Fruit fly (Drosophila melanogaster) whole organism, embryonic: ENCODE data around the gene CG2267.

Experiments used
- Awh ChIP-seq: fragments of 200-800 bp; sonication (Bioruptor generic); IDR thresholded peaks from 2 replicates; pipeline ENCODE4, ENCODE4 v1.3.6; 2022; ENCODE audit warnings: missing biosample characterization, missing genetic modification characterization
- CG10209 ChIP-seq: fragments of 200-800 bp; sonication (Bioruptor generic); optimal IDR thresholded peaks from 3 replicates; lab custom pipeline; 2017; ENCODE audit warnings: missing biosample characterization, mild to moderate bottlenecking, missing genetic modification characterization, missing genetic modification reagents
- CG10366 ChIP-seq: fragments of 200-800 bp; sonication (Bioruptor generic); IDR thresholded peaks from 2 replicates; pipeline ENCODE4 v1.3.6; 2022; ENCODE audit warnings: missing biosample characterization, missing genetic modification characterization
- CG10959 ChIP-seq: fragments of 200-800 bp; sonication (Bioruptor generic); IDR thresholded peaks from 2 replicates; pipeline ENCODE4 v1.3.6; 2022; ENCODE audit warnings: missing biosample characterization, missing genetic modification characterization
- CG12769 ChIP-seq: fragments of 200-800 bp; sonication (Bioruptor generic); optimal IDR thresholded peaks from 2 replicates; lab custom pipeline; 2019; ENCODE audit warnings: missing biosample characterization, mild to moderate bottlenecking, missing genetic modification characterization, moderate library complexity
- CG15514 ChIP-seq: fragments of 200-800 bp; sonication (Bioruptor generic); optimal IDR thresholded peaks from 3 replicates; lab custom pipeline; 2017; ENCODE audit warnings: missing biosample characterization, missing genetic modification characterization, mild to moderate bottlenecking, moderate library complexity, missing genetic modification reagents
- CG16815 ChIP-seq: fragments of 200-800 bp; sonication (Bioruptor generic); optimal IDR thresholded peaks from 3 replicates; lab custom pipeline; 2017; ENCODE audit warnings: missing biosample characterization, mild to moderate bottlenecking, missing genetic modification characterization
- CG16863 ChIP-seq: fragments of 200-800 bp; sonication (Bioruptor generic); optimal IDR thresholded peaks from 3 replicates; lab custom pipeline; 2016; ENCODE audit warnings: missing biosample characterization, missing genetic modification characterization
- CG17359 ChIP-seq: fragments of 200-800 bp; sonication (Bioruptor generic); optimal IDR thresholded peaks from 3 replicates; lab custom pipeline; 2018; ENCODE audit warnings: missing biosample characterization, mild to moderate bottlenecking, missing genetic modification characterization, moderate library complexity
- CG17361 ChIP-seq: fragments of 200-800 bp; sonication (Bioruptor generic); IDR thresholded peaks from 3 replicates; pipeline ENCODE4 v1.3.6; 2022; ENCODE audit warnings: missing biosample characterization, missing genetic modification characterization
- CG17829 ChIP-seq: fragments of 200-800 bp; optimal IDR thresholded peaks from 2 replicates; lab custom pipeline; 2019; ENCODE audit warnings: missing biosample characterization, mild to moderate bottlenecking, missing genetic modification characterization, moderate library complexity
- CG17912 ChIP-seq: fragments of 200-800 bp; sonication (Bioruptor generic); optimal IDR thresholded peaks from 2 replicates; lab custom pipeline; 2018; ENCODE audit warnings: missing biosample characterization, mild to moderate bottlenecking, missing genetic modification characterization
- CG18476 ChIP-seq: fragments of 200-800 bp; sonication (Bioruptor generic); optimal IDR thresholded peaks from 2 replicates; lab custom pipeline; 2016; ENCODE audit warnings: missing biosample characterization, mild to moderate bottlenecking, missing genetic modification characterization
- CG2116 ChIP-seq: fragments of 200-800 bp; sonication (Bioruptor generic); optimal IDR thresholded peaks from 3 replicates; lab custom pipeline; 2018; ENCODE audit warnings: missing biosample characterization, mild to moderate bottlenecking, missing genetic modification characterization
- CG2889 ChIP-seq: fragments of 200-800 bp; sonication (Bioruptor generic); IDR thresholded peaks from 3 replicates; pipeline ENCODE4 v1.3.6; 2022; ENCODE audit warnings: missing biosample characterization, missing genetic modification characterization
- CG3407 ChIP-seq: fragments of 200-800 bp; sonication (Bioruptor generic); optimal IDR thresholded peaks from 2 replicates; lab custom pipeline; 2018; ENCODE audit warnings: missing biosample characterization, mild to moderate bottlenecking, missing genetic modification characterization
- CG43689 ChIP-seq: fragments of 200-800 bp; sonication (Bioruptor generic); IDR thresholded peaks from 2 replicates; pipeline ENCODE4 v1.3.6; 2022; ENCODE audit warnings: missing biosample characterization, missing genetic modification characterization
- CG8478 ChIP-seq: fragments of >200 bp; optimal IDR thresholded peaks from 2 replicates; lab custom pipeline; 2018
- CHES-1-like ChIP-seq: fragments of 200-800 bp; sonication (Bioruptor generic); optimal IDR thresholded peaks from 2 replicates; lab custom pipeline; 2016; ENCODE audit warnings: missing biosample characterization, missing genetic modification characterization
- Dfd ChIP-seq, 2 experiments: fragments of >200 bp; optimal IDR thresholded peaks; 2 replicates each; lab custom pipeline; 2017; ENCODE audit warnings: missing biosample characterization in 2 of 2, missing genetic modification characterization in 2 of 2
- Dip2 ChIP-seq: fragments of 200-800 bp; sonication (Bioruptor generic); IDR thresholded peaks from 2 replicates; pipeline ENCODE4 v1.3.6; 2022; ENCODE audit warnings: missing biosample characterization, missing genetic modification characterization
- E2f2 ChIP-seq: fragments of 200-800 bp; sonication (Bioruptor generic); IDR thresholded peaks from 2 replicates; pipeline ENCODE4 v1.3.6; 2022; ENCODE audit warnings: missing biosample characterization, missing genetic modification characterization
- H15 ChIP-seq: fragments of 200-800 bp; sonication (Bioruptor generic); IDR thresholded peaks from 3 replicates; pipeline ENCODE4 v1.3.6; 2022; ENCODE audit warnings: missing biosample characterization, missing genetic modification characterization
- Hand ChIP-seq: fragments of 200-800 bp; sonication (Bioruptor generic); optimal IDR thresholded peaks from 2 replicates; lab custom pipeline; 2017; ENCODE audit warnings: mild to moderate bottlenecking, missing biosample characterization, missing genetic modification reagents, missing genetic modification characterization
- Myb ChIP-seq: fragments of 200-800 bp; sonication (Bioruptor generic); optimal IDR thresholded peaks from 2 replicates; lab custom pipeline; 2016; ENCODE audit warnings: missing biosample characterization, missing genetic modification characterization
- Nf-YC ChIP-seq: fragments of 200-800 bp; optimal IDR thresholded peaks from 3 replicates; lab custom pipeline; 2019; ENCODE audit warnings: missing biosample characterization, mild to moderate bottlenecking, missing genetic modification characterization, moderate library complexity
- Ptx1 ChIP-seq: fragments of 200-800 bp; sonication (Bioruptor generic); IDR thresholded peaks from 2 replicates; pipeline ENCODE4 v1.3.6; 2022; ENCODE audit warnings: missing biosample characterization, missing genetic modification characterization
- Ravus ChIP-seq: fragments of 200-800 bp; sonication (Bioruptor generic); IDR thresholded peaks from 2 replicates; pipeline ENCODE4 v1.3.6; 2022; ENCODE audit warnings: missing biosample characterization, missing genetic modification characterization
- Sin3A ChIP-seq: fragments of >200 bp; optimal IDR thresholded peaks from 2 replicates; lab custom pipeline; 2018
- ac ChIP-seq: fragments of 200-800 bp; sonication (Bioruptor generic); optimal IDR thresholded peaks from 3 replicates; lab custom pipeline; 2017; ENCODE audit warnings: missing biosample characterization, mild to moderate bottlenecking, missing genetic modification characterization
- ash1 ChIP-seq: fragments of 200-800 bp; sonication (Bioruptor generic); optimal IDR thresholded peaks from 2 replicates; lab custom pipeline; 2018; ENCODE audit warnings: missing biosample characterization, mild to moderate bottlenecking, missing genetic modification characterization
- ato ChIP-seq: fragments of 200-800 bp; sonication (Bioruptor generic); IDR thresholded peaks from 2 replicates; pipeline ENCODE4 v1.3.6; 2022; ENCODE audit warnings: missing biosample characterization, missing genetic modification characterization; ENCODE audit not compliant: partially characterized antibody
- chif ChIP-seq, 2 experiments: fragments of 200-800 bp; sonication (Bioruptor generic); optimal IDR thresholded peaks; 3 replicates each; lab custom pipeline; 2016; ENCODE audit warnings: missing biosample characterization in 2 of 2, missing genetic modification characterization in 2 of 2
- ewg ChIP-seq: fragments of 200-800 bp; sonication (Bioruptor generic); optimal IDR thresholded peaks from 3 replicates; lab custom pipeline; 2017; ENCODE audit warnings: mild to moderate bottlenecking, missing biosample characterization, missing genetic modification reagents, missing genetic modification characterization
- gcm2 ChIP-seq: fragments of 200-800 bp; sonication (Bioruptor generic); optimal IDR thresholded peaks from 2 replicates; lab custom pipeline; 2016; ENCODE audit warnings: missing biosample characterization, missing genetic modification characterization
- gfzf ChIP-seq: fragments of 200-800 bp; sonication (Bioruptor generic); optimal IDR thresholded peaks from 2 replicates; lab custom pipeline; 2016; ENCODE audit warnings: missing biosample characterization, mild to moderate bottlenecking, missing genetic modification characterization, moderate library complexity
- her ChIP-seq: fragments of 200-800 bp; sonication (Bioruptor generic); optimal IDR thresholded peaks from 2 replicates; lab custom pipeline; 2016; ENCODE audit warnings: missing biosample characterization, missing genetic modification characterization
- lov ChIP-seq, 2 experiments: fragments of 200-800 bp in 1 of 2; fragments of >200 bp in 1 of 2; sonication (Bioruptor generic) in 1 of 2; IDR thresholded peaks in 1 of 2; optimal IDR thresholded peaks in 1 of 2; 2 replicates in 1 of 2; 3 replicates in 1 of 2; pipeline versions ENCODE4 v1.3.6 to Lab custom; 2017 to 2022; ENCODE audit warnings: missing biosample characterization in 1 of 2, missing genetic modification characterization in 1 of 2
- nom ChIP-seq: fragments of 200-800 bp; sonication (Bioruptor generic); optimal IDR thresholded peaks from 2 replicates; lab custom pipeline; 2017; ENCODE audit warnings: missing biosample characterization, missing genetic modification characterization, mild to moderate bottlenecking, moderate library complexity, missing genetic modification reagents
- onecut ChIP-seq: fragments of 200-800 bp; sonication (Bioruptor generic); IDR thresholded peaks from 2 replicates; pipeline ENCODE4 v1.3.6; 2022; ENCODE audit warnings: missing biosample characterization, missing genetic modification characterization
- otp ChIP-seq: fragments of 200-800 bp; sonication (Bioruptor generic); IDR thresholded peaks from 3 replicates; pipeline ENCODE4, ENCODE4 v1.3.6; 2022; ENCODE audit warnings: missing biosample characterization, missing genetic modification characterization
- pfk ChIP-seq: fragments of 200-800 bp; sonication (Bioruptor generic); optimal IDR thresholded peaks from 2 replicates; lab custom pipeline; 2018; ENCODE audit warnings: missing biosample characterization, mild to moderate bottlenecking, missing genetic modification characterization, moderate library complexity
- ranshi ChIP-seq: fragments of 200-800 bp; sonication (Bioruptor generic); IDR thresholded peaks from 2 replicates; pipeline ENCODE4 v1.3.6; 2022; ENCODE audit warnings: missing biosample characterization, missing genetic modification characterization
- sima ChIP-seq: fragments of 200-800 bp; sonication (Bioruptor generic); optimal IDR thresholded peaks from 2 replicates; lab custom pipeline; 2016; ENCODE audit warnings: missing biosample characterization, missing genetic modification characterization
- sisA ChIP-seq: fragments of 200-800 bp; sonication (Bioruptor generic); IDR thresholded peaks from 2 replicates; pipeline ENCODE4 v1.3.6; 2022; ENCODE audit warnings: missing biosample characterization, missing genetic modification characterization
- tna ChIP-seq: fragments of 200-800 bp; sonication (Bioruptor generic); IDR thresholded peaks from 2 replicates; pipeline ENCODE4 v1.3.6; 2022; ENCODE audit warnings: missing biosample characterization, missing genetic modification characterization; ENCODE audit not compliant: partially characterized antibody
- unpg ChIP-seq: fragments of 200-800 bp; sonication (Bioruptor generic); optimal IDR thresholded peaks from 3 replicates; lab custom pipeline; 2018; ENCODE audit warnings: missing biosample characterization, mild to moderate bottlenecking, missing genetic modification characterization, moderate library complexity
- zfh1 ChIP-seq: fragments of 200-800 bp; sonication (Bioruptor generic); IDR thresholded peaks from 3 replicates; pipeline ENCODE4 v1.3.6; 2022; ENCODE audit warnings: missing biosample characterization, missing genetic modification characterization
- zfh2 ChIP-seq: fragments of 200-800 bp; sonication (Bioruptor generic); optimal IDR thresholded peaks from 2 replicates; lab custom pipeline; 2016; ENCODE audit warnings: missing biosample characterization, missing genetic modification characterization

Gene CG2267

dm6 chr3R:30600154-30601009 is 28.4 kb downstream of the CG2267 start (continued):
- peak; percentile 93 for TF ChIP-seq otp
- peak; percentile 86 for TF ChIP-seq CHES-1-like (GFP tag; lab: Kevin White, UChicago)
- peak; percentile 73 for TF ChIP-seq ash1
- peak; percentile 93 for TF ChIP-seq zfh1 (GFP tag; lab: Robert Waterston, UW)
- peak; percentile 38; the same call in 1 of the 2 replicates for TF ChIP-seq Dip2 (GFP tag; lab: Robert Waterston, UW)
- peak; percentile 82 for TF ChIP-seq CG3407
- peak; percentile 76 for TF ChIP-seq Nf-YC (tag; lab: Kevin White, UChicago)
- no peak for TF ChIP-seq ato
- TF ChIP-seq nom (GFP tag; lab: Kevin White, UChicago): peak; percentile 51
- peak; percentile 83 for TF ChIP-seq CG16863 (GFP tag; lab: Kevin White, UChicago)
- peak; percentile 93 for TF ChIP-seq H15 (GFP tag; lab: Robert Waterston, UW)
- TF ChIP-seq gcm2 (GFP tag; lab: Kevin White, UChicago): no peak
- TF ChIP-seq Ptx1: peak; percentile 91
- TF ChIP-seq Dfd (GFP tag; optimal IDR thresholded peaks at IDR 0.05; lab: Kevin White, UChicago): no peak
- no peak for TF ChIP-seq pfk (GFP tag; lab: Kevin White, UChicago)
- TF ChIP-seq CG17912 (GFP tag; lab: Kevin White, UChicago): peak; percentile 36
- TF ChIP-seq CG17829: peak; percentile 91
- no peak for TF ChIP-seq CG8478 (lab: Kevin White, UChicago)
- TF ChIP-seq sisA: peak; percentile 89
- TF ChIP-seq CG2116: peak; percentile 67
- peak; percentile 83 for TF ChIP-seq CG2889 (GFP tag; lab: Robert Waterston, UW)
- TF ChIP-seq CG10959 (GFP tag; lab: Robert Waterston, UW): peak; percentile 81
- TF ChIP-seq zfh2 (GFP tag; lab: Kevin White, UChicago): peak; percentile 82
- peak; percentile 92 for TF ChIP-seq CG18476
- TF ChIP-seq CG43689 (GFP tag; lab: Robert Waterston, UW): peak; percentile 91
- TF ChIP-seq Awh (GFP tag; lab: Robert Waterston, UW): peak; percentile 97
- peak; percentile 93 for TF ChIP-seq ranshi (GFP tag; lab: Robert Waterston, UW)
- TF ChIP-seq CG17359 (tag; lab: Kevin White, UChicago): peak; percentile 93
- TF ChIP-seq sima (GFP tag; lab: Kevin White, UChicago): peak; percentile 40
- TF ChIP-seq gfzf (GFP tag; lab: Kevin White, UChicago): no peak
- peak; percentile 92 for TF ChIP-seq onecut (GFP tag; lab: Robert Waterston, UW)
- peak; percentile 83 for TF ChIP-seq Hand (GFP tag; lab: Kevin White, UChicago)
- TF ChIP-seq CG16815 (GFP tag; lab: Kevin White, UChicago): peak; percentile 64
- peak; percentile 89 for TF ChIP-seq CG17361 (GFP tag; lab: Robert Waterston, UW)
- TF ChIP-seq Myb (GFP tag; lab: Kevin White, UChicago): peak; percentile 67
- peak; percentile 81 to 86 for TF ChIP-seq chif (GFP tag; optimal IDR thresholded peaks at IDR 0.05; lab: Kevin White, UChicago)
- no peak for TF ChIP-seq Sin3A (lab: Kevin White, UChicago)
- TF ChIP-seq CG12769 (tag; lab: Kevin White, UChicago): peak; percentile 68
- TF ChIP-seq Ravus (GFP tag; lab: Robert Waterston, UW): peak; percentile 70
- peak; percentile 61 for TF ChIP-seq ac
- peak; percentile 78 for TF ChIP-seq E2f2 (GFP tag; lab: Robert Waterston, UW)
- TF ChIP-seq CG10209 (GFP tag; lab: Kevin White, UChicago): peak; percentile 87
- TF ChIP-seq tna (GFP tag; lab: Robert Waterston, UW): no peak
- TF ChIP-seq lov (optimal IDR thresholded peaks at IDR 0.05; lab: Kevin White, UChicago): no peak
- peak; percentile 96 for TF ChIP-seq lov (GFP tag; IDR thresholded peaks at IDR 0.05; lab: Robert Waterston, UW)
- peak; percentile 95 for TF ChIP-seq unpg (GFP tag; lab: Kevin White, UChicago)
- peak; percentile 82 for TF ChIP-seq CG15514 (GFP tag; lab: Kevin White, UChicago)
- peak; percentile 78 for TF ChIP-seq ewg (GFP tag; lab: Kevin White, UChicago)
- peak; percentile 93 for TF ChIP-seq CG10366
- peak; percentile 61 for TF ChIP-seq her (GFP tag; lab: Kevin White, UChicago)
